Worm (Caenorhabditis elegans) whole organism, L4 larva: ENCODE data around the gene K02D10.2.

Source experiments
- F49E8.2 ChIP-seq: sonication (generic microtip); optimal IDR thresholded peaks from 2 replicates; lab custom pipeline; 2016; ENCODE audit warnings: missing compliant biosample characterization, mild to moderate bottlenecking, missing genetic modification characterization, borderline replicate concordance
- T20F7.1 ChIP-seq: fragments of 200-800 bp; sonication (Bioruptor generic); optimal IDR thresholded peaks from 2 replicates; lab custom pipeline; 2018; ENCODE audit warnings: mild to moderate bottlenecking, missing genetic modification characterization, missing compliant biosample characterization
- Y75B8A.6 ChIP-seq: fragments of 200-800 bp; sonication (Bioruptor generic); IDR thresholded peaks from 2 replicates; pipeline ENCODE4 v1.3.6; 2022; ENCODE audit warnings: missing genetic modification reagents, missing genetic modification characterization, missing compliant biosample characterization
- aha-1 ChIP-seq: fragments of 150-350 bp; peaks from one replicate; lab custom pipeline; 2014; ENCODE audit warnings: missing biosample characterization, missing genetic modification characterization
- aly-2 ChIP-seq: sonication (generic microtip); optimal IDR thresholded peaks from 2 replicates; lab custom pipeline; 2018; ENCODE audit warnings: missing biosample characterization, missing genetic modification characterization
- ama-1 ChIP-seq: fragments of 150-350 bp; optimal IDR thresholded peaks from 2 replicates; lab custom pipeline; 2014; ENCODE audit warnings: inconsistent platforms, mixed read lengths
- arid-1 ChIP-seq: fragments of 200-800 bp; sonication (Bioruptor generic); conservative IDR thresholded peaks from 2 replicates; pipeline ENCODE4 v1.3.6; 2022; ENCODE audit warnings: missing genetic modification reagents, missing genetic modification characterization, missing compliant biosample characterization
- attf-4 ChIP-seq: sonication (generic microtip); optimal IDR thresholded peaks from 3 replicates; lab custom pipeline; 2017; ENCODE audit warnings: missing biosample characterization, missing genetic modification characterization
- ceh-20 ChIP-seq: fragments of 200-800 bp; sonication (Bioruptor generic); IDR thresholded peaks from 2 replicates; pipeline ENCODE4 v1.3.6; 2022; ENCODE audit warnings: missing genetic modification reagents, missing genetic modification characterization, missing compliant biosample characterization
- ceh-28 ChIP-seq: fragments of 150-350 bp; optimal IDR thresholded peaks from 2 replicates; lab custom pipeline; 2014; ENCODE audit warnings: missing biosample characterization, missing genetic modification reagents, missing genetic modification characterization
- ceh-82 ChIP-seq: sonication (generic microtip); optimal IDR thresholded peaks from 2 replicates; lab custom pipeline; 2017; ENCODE audit warnings: missing biosample characterization, missing genetic modification characterization
- daf-16 ChIP-seq, 3 experiments: sonication (generic microtip); optimal IDR thresholded peaks; 2 replicates each; lab custom pipeline; 2016 to 2017; ENCODE audit warnings: missing genetic modification characterization in 3 of 3, missing genetic modification reagents in 3 of 3, mild to moderate bottlenecking in 2 of 3, missing compliant biosample characterization in 2 of 3, missing biosample characterization in 1 of 3, moderate library complexity in 1 of 3
- dmd-6 ChIP-seq: fragments of 200-800 bp; sonication (Bioruptor generic); IDR thresholded peaks from 2 replicates; pipeline ENCODE4 v1.3.6; 2022; ENCODE audit warnings: missing genetic modification reagents, missing genetic modification characterization, missing compliant biosample characterization
- dpl-1 ChIP-seq: fragments of 150-350 bp; optimal IDR thresholded peaks from 2 replicates; lab custom pipeline; 2014; ENCODE audit warnings: missing biosample characterization, missing genetic modification reagents, missing genetic modification characterization
- duxl-1 ChIP-seq: sonication (generic microtip); optimal IDR thresholded peaks from 2 replicates; lab custom pipeline; 2016; ENCODE audit warnings: mild to moderate bottlenecking, missing genetic modification characterization, moderate library complexity, missing compliant biosample characterization; ENCODE audit not compliant: poor library complexity
- dve-1 ChIP-seq: sonication (generic microtip); optimal IDR thresholded peaks from 2 replicates; lab custom pipeline; 2017; ENCODE audit warnings: antibody characterized with exemption, mild to moderate bottlenecking, missing genetic modification characterization, missing compliant biosample characterization; ENCODE audit not compliant: insufficient read depth
- fos-1 ChIP-seq: fragments of 150-350 bp; optimal IDR thresholded peaks from 2 replicates; lab custom pipeline; 2014; ENCODE audit warnings: missing biosample characterization, missing genetic modification characterization
- gei-8 ChIP-seq: fragments of 200-800 bp; sonication (Bioruptor generic); optimal IDR thresholded peaks from 2 replicates; lab custom pipeline; 2018; ENCODE audit warnings: mild to moderate bottlenecking, missing genetic modification characterization, missing compliant biosample characterization
- hif-1 ChIP-seq, 2 experiments: sonication (generic microtip); optimal IDR thresholded peaks; 2 replicates each; lab custom pipeline; 2016 to 2017; ENCODE audit warnings: missing compliant biosample characterization in 2 of 2, missing genetic modification characterization in 2 of 2, missing genetic modification reagents in 2 of 2, missing genotype in 2 of 2, mild to moderate bottlenecking in 1 of 2
- hlh-11 ChIP-seq: fragments of 200-800 bp; sonication (Bioruptor generic); optimal IDR thresholded peaks from 2 replicates; lab custom pipeline; 2018; ENCODE audit warnings: mild to moderate bottlenecking, missing genetic modification characterization, missing compliant biosample characterization
- hlh-30 ChIP-seq: sonication (generic microtip); optimal IDR thresholded peaks from 2 replicates; lab custom pipeline; 2017; ENCODE audit warnings: antibody characterized with exemption, mild to moderate bottlenecking, missing genetic modification characterization, missing compliant biosample characterization; ENCODE audit not compliant: insufficient read depth
- hmg-1.1 ChIP-seq: fragments of 200-800 bp; sonication (Bioruptor generic); IDR thresholded peaks from 2 replicates; pipeline ENCODE4 v1.3.6; 2022; ENCODE audit warnings: missing genetic modification reagents, missing genetic modification characterization, missing compliant biosample characterization
- lin-1 ChIP-seq: fragments of 200-800 bp; sonication (Bioruptor generic); IDR thresholded peaks from 2 replicates; pipeline ENCODE4 v1.3.6; 2022; ENCODE audit warnings: missing genetic modification reagents, missing genetic modification characterization, missing compliant biosample characterization
- lin-13 ChIP-seq: fragments of 150-350 bp; optimal IDR thresholded peaks from 2 replicates; lab custom pipeline; 2014; ENCODE audit warnings: missing biosample characterization, missing genetic modification reagents, missing genetic modification characterization
- lsy-2 ChIP-seq, 2 experiments: fragments of 150-350 bp in 1 of 2; sonication (generic microtip) in 1 of 2; optimal IDR thresholded peaks; 2 replicates each; lab custom pipeline; 2014 to 2017; ENCODE audit warnings: missing biosample characterization in 2 of 2, missing genetic modification characterization in 2 of 2
- madf-5 ChIP-seq, 2 experiments: fragments of 200-800 bp; sonication (Bioruptor generic); IDR thresholded peaks; 2 replicates each; pipeline ENCODE4 v1.3.6; 2022; ENCODE audit warnings: missing compliant biosample characterization in 2 of 2, missing genetic modification characterization in 2 of 2
- mdt-29 ChIP-seq: fragments of 200-800 bp; sonication (Bioruptor generic); IDR thresholded peaks from 2 replicates; pipeline ENCODE4 v1.3.6; 2022; ENCODE audit warnings: missing genetic modification reagents, missing genetic modification characterization, missing compliant biosample characterization
- mep-1 ChIP-seq: fragments of 150-350 bp; sonication (generic microtip); optimal IDR thresholded peaks from 3 replicates; lab custom pipeline; 2014; ENCODE audit warnings: missing biosample characterization, missing genetic modification characterization
- mes-2 ChIP-seq: sonication (generic microtip); optimal IDR thresholded peaks from 2 replicates; lab custom pipeline; 2016; ENCODE audit warnings: missing genotype, mild to moderate bottlenecking, missing genetic modification characterization, missing compliant biosample characterization; ENCODE audit not compliant: poor library complexity, severe bottlenecking
- mxl-3 ChIP-seq: fragments of 200-800 bp; sonication (Bioruptor generic); optimal IDR thresholded peaks from 2 replicates; lab custom pipeline; 2018; ENCODE audit warnings: mild to moderate bottlenecking, missing genetic modification characterization, missing compliant biosample characterization
- nhr-10 ChIP-seq: fragments of 150-350 bp; optimal IDR thresholded peaks from 2 replicates; lab custom pipeline; 2014; ENCODE audit warnings: missing biosample characterization, missing genetic modification characterization
- nhr-102 ChIP-seq: sonication (generic microtip); optimal IDR thresholded peaks from 2 replicates; lab custom pipeline; 2016; ENCODE audit warnings: mild to moderate bottlenecking, missing genetic modification characterization, moderate library complexity, missing compliant biosample characterization
- nhr-11 ChIP-seq: fragments of 150-350 bp; optimal IDR thresholded peaks from 2 replicates; lab custom pipeline; 2014; ENCODE audit warnings: missing biosample characterization, missing genetic modification characterization
- nhr-111 ChIP-seq: fragments of 200-800 bp; sonication (Bioruptor generic); optimal IDR thresholded peaks from 2 replicates; lab custom pipeline; 2018; ENCODE audit warnings: mild to moderate bottlenecking, missing genetic modification characterization, missing compliant biosample characterization
- nhr-28 ChIP-seq: fragments of 150-350 bp; optimal IDR thresholded peaks from 2 replicates; lab custom pipeline; 2014; ENCODE audit warnings: missing biosample characterization, missing genetic modification characterization
- nhr-42 ChIP-seq: fragments of 200-800 bp; sonication (Bioruptor generic); IDR thresholded peaks from 2 replicates; pipeline ENCODE4 v1.3.6; 2022; ENCODE audit warnings: missing genetic modification characterization, missing compliant biosample characterization
- nhr-48 ChIP-seq: sonication (generic microtip); optimal IDR thresholded peaks from 2 replicates; lab custom pipeline; 2016; ENCODE audit warnings: mild to moderate bottlenecking, missing genetic modification characterization, missing compliant biosample characterization
- nhr-6 ChIP-seq: fragments of 150-350 bp; optimal IDR thresholded peaks from 2 replicates; lab custom pipeline; 2014; ENCODE audit warnings: missing biosample characterization, missing genetic modification characterization
- nhr-76 ChIP-seq: fragments of 150-350 bp; optimal IDR thresholded peaks from 2 replicates; lab custom pipeline; 2014; ENCODE audit warnings: missing biosample characterization, missing genetic modification characterization
- pha-4 ChIP-seq, 2 experiments: fragments of 150-350 bp in 1 of 2; fragments of 200-800 bp in 1 of 2; sonication (Bioruptor generic) in 1 of 2; IDR thresholded peaks in 1 of 2; optimal IDR thresholded peaks in 1 of 2; 2 replicates each; pipeline versions ENCODE4 v1.3.6 to Lab custom; 2014 to 2022; ENCODE audit warnings: missing genetic modification characterization in 2 of 2, missing genetic modification reagents in 2 of 2, missing biosample characterization in 1 of 2, missing compliant biosample characterization in 1 of 2
- php-3 ChIP-seq: fragments of 200-800 bp; sonication (Bioruptor generic); IDR thresholded peaks from 2 replicates; pipeline ENCODE4 v1.3.6; 2022; ENCODE audit warnings: missing genetic modification reagents, missing genetic modification characterization, missing compliant biosample characterization
- pqm-1 ChIP-seq: sonication (generic microtip); optimal IDR thresholded peaks from 2 replicates; lab custom pipeline; 2017; ENCODE audit warnings: missing biosample characterization, missing genetic modification characterization
- snpc-1.2 ChIP-seq: fragments of 200-800 bp; sonication (Bioruptor generic); IDR thresholded peaks from 2 replicates; pipeline ENCODE4 v1.3.6; 2022; ENCODE audit warnings: missing genetic modification reagents, missing genetic modification characterization, missing compliant biosample characterization
- tra-1 ChIP-seq: fragments of 200-800 bp; sonication (Bioruptor generic); IDR thresholded peaks from 2 replicates; pipeline ENCODE4 v1.3.6; 2022; ENCODE audit warnings: missing genetic modification reagents, missing genetic modification characterization, missing compliant biosample characterization
- zfp-3 ChIP-seq: fragments of 200-800 bp; sonication (Bioruptor generic); conservative IDR thresholded peaks from 2 replicates; pipeline ENCODE4 v1.3.6; 2022; ENCODE audit warnings: missing genetic modification reagents, missing genetic modification characterization, missing compliant biosample characterization
- zip-2 ChIP-seq: fragments of 150-350 bp; optimal IDR thresholded peaks from 2 replicates; lab custom pipeline; 2014; ENCODE audit warnings: missing biosample characterization, missing genetic modification characterization
- ztf-11 ChIP-seq: fragments of 150-350 bp; optimal IDR thresholded peaks from 2 replicates; lab custom pipeline; 2014; ENCODE audit warnings: missing biosample characterization, missing genetic modification characterization

Gene K02D10.2

DNA sequence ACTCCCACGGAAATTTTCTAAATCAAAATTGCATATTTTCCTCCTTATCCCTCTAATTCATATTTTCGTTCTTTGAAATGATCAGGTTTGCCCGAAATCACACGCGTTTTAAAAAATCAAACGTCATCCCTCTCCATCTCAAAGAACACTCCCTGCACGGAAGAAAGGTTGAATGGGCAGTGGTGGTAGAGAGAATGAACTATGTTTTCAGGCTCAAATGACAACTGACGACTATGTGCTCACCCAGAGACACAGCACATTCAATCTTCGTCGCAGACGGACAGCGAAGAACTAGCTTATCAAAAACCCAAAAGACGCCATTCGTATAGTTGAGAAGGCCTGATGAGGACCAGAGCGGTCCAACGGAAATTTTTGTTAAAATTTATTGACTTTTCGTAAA lies 31.3 kb downstream of the K02D10.2 start (continued):
- no peak for TF ChIP-seq nhr-76 (tag; lab: Kevin White, UChicago)
- TF ChIP-seq hmg-1.1 (GFP tag; lab: Robert Waterston, UW): no peak
- 0 out of 2 replicates have a peak, but pooled peaks have one; percentile 9 for TF ChIP-seq dmd-6 (GFP tag; lab: Robert Waterston, UW)
- no peak for TF ChIP-seq snpc-1.2 (GFP tag; lab: Robert Waterston, UW)
- TF ChIP-seq daf-16 (GFP tag; optimal IDR thresholded peaks at IDR 0.05; lab: Kevin White, UChicago): no peak
- TF ChIP-seq daf-16 (tag; optimal IDR thresholded peaks at IDR 0.05; lab: Kevin White, UChicago): no peak
- no peak for TF ChIP-seq F49E8.2 (tag; lab: Kevin White, UChicago)
- TF ChIP-seq hlh-11 (tag; lab: Kevin White, UChicago): peak; percentile 47
- TF ChIP-seq nhr-11 (tag; lab: Kevin White, UChicago): no peak
- no peak for TF ChIP-seq pha-4 (GFP tag; IDR thresholded peaks at IDR 0.05; lab: Robert Waterston, UW)
- TF ChIP-seq pha-4 (tag; optimal IDR thresholded peaks at IDR 0.05; lab: Kevin White, UChicago): no peak
- TF ChIP-seq ztf-11 (tag; lab: Kevin White, UChicago): no peak
- TF ChIP-seq mes-2 (tag; lab: Kevin White, UChicago): peak; percentile 49
- TF ChIP-seq duxl-1 (tag; lab: Kevin White, UChicago): no peak
- no peak for TF ChIP-seq hif-1 (tag; optimal IDR thresholded peaks at IDR 0.05; lab: Kevin White, UChicago)
- TF ChIP-seq ceh-20 (GFP tag; lab: Robert Waterston, UW): 0 out of 2 replicates have a peak, but pooled peaks have one; percentile 9
- no peak for TF ChIP-seq ceh-82 (tag; lab: Kevin White, UChicago)
- TF ChIP-seq zip-2 (tag; lab: Kevin White, UChicago): no peak
- no peak; the same call in 1 of the 2 replicates for TF ChIP-seq zfp-3 (GFP tag; lab: Robert Waterston, UW)

DNA sequence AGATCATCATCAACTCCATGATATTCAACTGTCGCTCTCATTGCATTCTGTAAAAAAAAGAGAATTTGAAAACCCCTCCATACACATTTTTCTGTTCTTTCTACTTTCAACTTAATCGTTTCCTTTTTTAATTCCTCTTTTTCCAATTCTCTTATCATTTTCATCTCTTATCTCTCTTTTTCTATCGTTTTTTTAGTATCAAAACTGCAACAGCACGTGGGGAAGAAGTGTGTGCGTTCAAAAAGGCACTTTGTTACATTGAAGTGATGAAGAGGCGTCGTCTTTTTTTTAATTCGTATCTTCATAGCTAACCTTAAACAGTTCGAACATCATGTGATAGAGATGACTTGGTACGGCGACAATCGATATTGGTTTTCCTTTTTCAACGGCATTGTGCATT lies 31.9 kb downstream of the K02D10.2 start:
- TF ChIP-seq nhr-28 (tag; lab: Kevin White, UChicago) (peak; percentile 95), arid-1 (GFP tag; lab: Robert Waterston, UW) (no peak), fos-1 (tag; lab: Kevin White, UChicago) (no peak), dpl-1 (GFP tag; lab: Kevin White, UChicago) (peak; percentile 50), Y75B8A.6 (GFP tag; lab: Robert Waterston, UW) (no peak), lin-13 (GFP tag; lab: Kevin White, UChicago) (peak; percentile 20), mxl-3 (GFP tag; lab: Kevin White, UChicago) (peak; percentile 97), madf-5 (GFP tag; IDR thresholded peaks at IDR 0.05; lab: Robert Waterston, UW) (no peak), aha-1 (tag; lab: Kevin White, UChicago) (peak; percentile 84), nhr-48 (tag; lab: Kevin White, UChicago) (peak; percentile 94), gei-8 (peak; percentile 75), lsy-2 (tag; optimal IDR thresholded peaks at IDR 0.05; lab: Kevin White, UChicago) (peak in 1 of 2 experiments; percentile 72), dve-1 (tag; lab: Kevin White, UChicago) (peak; percentile 95), nhr-111 (GFP tag; lab: Kevin White, UChicago) (no peak), ceh-28 (tag; lab: Kevin White, UChicago) (no peak), pqm-1 (peak; percentile 93), dmd-6 (GFP tag; lab: Robert Waterston, UW) (peak; percentile 96), php-3 (peak; percentile 83), ceh-20 (GFP tag; lab: Robert Waterston, UW) (peak; percentile 29; the same call in 1 of the 2 replicates), nhr-42 (GFP tag; lab: Robert Waterston, UW) (no peak), nhr-6 (tag; lab: Kevin White, UChicago) (peak; percentile 31), aly-2 (tag; lab: Kevin White, UChicago) (no peak), lin-1 (GFP tag; lab: Robert Waterston, UW) (peak; percentile 77), attf-4 (tag; lab: Kevin White, UChicago) (no peak), nhr-102 (tag; lab: Kevin White, UChicago) (peak; percentile 35), mdt-29 (GFP tag; lab: Robert Waterston, UW) (no peak), T20F7.1 (GFP tag; lab: Kevin White, UChicago) (peak; percentile 62), ama-1 (lab: Kevin White, UChicago) (peak; percentile 32), tra-1 (GFP tag; lab: Robert Waterston, UW) (peak; percentile 82), mep-1 (peak; percentile 72), hlh-11 (tag; lab: Kevin White, UChicago) (peak; percentile 91), daf-16 (GFP tag; optimal IDR thresholded peaks at IDR 0.05; lab: Kevin White, UChicago) (no peak), daf-16 (tag; optimal IDR thresholded peaks at IDR 0.05; lab: Kevin White, UChicago) (peak; percentile 31), hlh-30 (tag; lab: Kevin White, UChicago) (peak; percentile 90), nhr-10 (tag; lab: Kevin White, UChicago) (peak; percentile 43)
